Fruit fly (Drosophila melanogaster) whole organism, prepupa: ENCODE measurements around the gene GstD8.

ENCODE experiments used
- CG10631 ChIP-seq: fragments of 200-800 bp; sonication (Bioruptor generic); optimal IDR thresholded peaks from 2 replicates; lab custom pipeline; 2016; ENCODE audit warnings: missing biosample characterization, missing genetic modification characterization
- CG10669 ChIP-seq: fragments of 200-800 bp; sonication (Bioruptor generic); optimal IDR thresholded peaks from 3 replicates; lab custom pipeline; 2018; ENCODE audit warnings: missing biosample characterization, mild to moderate bottlenecking, missing genetic modification characterization, moderate library complexity
- CG11294 ChIP-seq: fragments of 200-800 bp; sonication (Bioruptor generic); IDR thresholded peaks from 2 replicates; pipeline ENCODE4 v1.3.6; 2022; ENCODE audit warnings: missing biosample characterization, missing genetic modification characterization
- CG11902 ChIP-seq: fragments of 200-800 bp; sonication (Bioruptor generic); optimal IDR thresholded peaks from 3 replicates; lab custom pipeline; 2016; ENCODE audit warnings: missing biosample characterization, missing genetic modification characterization
- CG15336 ChIP-seq: fragments of 200-800 bp; sonication (Bioruptor generic); IDR thresholded peaks from 2 replicates; pipeline ENCODE4 v1.3.6; 2022; ENCODE audit warnings: missing biosample characterization, missing genetic modification characterization
- CG32006 ChIP-seq: fragments of 200-800 bp; sonication (Bioruptor generic); optimal IDR thresholded peaks from 3 replicates; lab custom pipeline; 2017; ENCODE audit warnings: missing biosample characterization, mild to moderate bottlenecking, missing genetic modification characterization
- CG34406 ChIP-seq: fragments of 200-800 bp; sonication (Bioruptor generic); optimal IDR thresholded peaks from 3 replicates; lab custom pipeline; 2016; ENCODE audit warnings: missing biosample characterization, missing genetic modification characterization
- CG3919 ChIP-seq: fragments of 200-800 bp; sonication (Bioruptor generic); optimal IDR thresholded peaks from 3 replicates; lab custom pipeline; 2016; ENCODE audit warnings: missing biosample characterization, missing genetic modification characterization
- CG4318 ChIP-seq: fragments of 200-800 bp; sonication (Bioruptor generic); optimal IDR thresholded peaks from 3 replicates; lab custom pipeline; 2017; ENCODE audit warnings: missing biosample characterization, mild to moderate bottlenecking, missing genetic modification characterization
- CG6163 ChIP-seq: fragments of 200-800 bp; sonication (Bioruptor generic); IDR thresholded peaks from 3 replicates; pipeline ENCODE4 v1.3.6; 2022; ENCODE audit warnings: missing biosample characterization, missing genetic modification characterization
- CG6276 ChIP-seq: fragments of 200-800 bp; sonication (Bioruptor generic); optimal IDR thresholded peaks from 2 replicates; lab custom pipeline; 2017; ENCODE audit warnings: missing biosample characterization, mild to moderate bottlenecking, missing genetic modification characterization
- CG6808 ChIP-seq: fragments of 200-800 bp; sonication (Bioruptor generic); optimal IDR thresholded peaks from 3 replicates; lab custom pipeline; 2017; ENCODE audit warnings: missing biosample characterization, missing genetic modification characterization, mild to moderate bottlenecking, moderate library complexity, missing genetic modification reagents
- CG6854 ChIP-seq: fragments of 200-800 bp; sonication (Bioruptor generic); optimal IDR thresholded peaks from 2 replicates; lab custom pipeline; 2017; ENCODE audit warnings: missing biosample characterization, mild to moderate bottlenecking, missing genetic modification characterization
- CG7368 ChIP-seq: fragments of 200-800 bp; sonication (Bioruptor generic); optimal IDR thresholded peaks from 3 replicates; lab custom pipeline; 2016; ENCODE audit warnings: missing biosample characterization, missing genetic modification characterization
- CG8119 ChIP-seq: fragments of 200-800 bp; sonication (Bioruptor generic); IDR thresholded peaks from 3 replicates; pipeline ENCODE4 v1.3.6; 2022; ENCODE audit warnings: missing biosample characterization, missing genetic modification characterization
- CG8319 ChIP-seq: fragments of 200-800 bp; sonication (Bioruptor generic); optimal IDR thresholded peaks from 3 replicates; lab custom pipeline; 2016; ENCODE audit warnings: missing biosample characterization, missing genetic modification characterization
- CG8632 ChIP-seq: fragments of 200-800 bp; sonication (Bioruptor generic); optimal IDR thresholded peaks from 3 replicates; lab custom pipeline; 2016; ENCODE audit warnings: missing biosample characterization, missing genetic modification characterization
- CG9139 ChIP-seq: fragments of 200-800 bp; sonication (Bioruptor generic); optimal IDR thresholded peaks from 3 replicates; lab custom pipeline; 2017; ENCODE audit warnings: missing biosample characterization, mild to moderate bottlenecking, missing genetic modification characterization
- Eip75B ChIP-seq: fragments of 200-800 bp; sonication (Bioruptor generic); optimal IDR thresholded peaks from 3 replicates; lab custom pipeline; 2016; ENCODE audit warnings: missing biosample characterization, missing genetic modification characterization
- Eip78C ChIP-seq: fragments of 200-800 bp; sonication (Bioruptor generic); peaks from one replicate; lab custom pipeline; 2016; ENCODE audit warnings: missing biosample characterization, missing genetic modification characterization
- Ets96B ChIP-seq: fragments of 200-800 bp; optimal IDR thresholded peaks from 2 replicates; lab custom pipeline; 2019; ENCODE audit warnings: missing biosample characterization, mild to moderate bottlenecking, missing genetic modification characterization, moderate library complexity
- Hr38 ChIP-seq: sonication (Bioruptor generic); optimal IDR thresholded peaks from 2 replicates; lab custom pipeline; 2016; ENCODE audit warnings: missing biosample characterization, missing genetic modification characterization
- Hr39 ChIP-seq: fragments of 200-800 bp; sonication (Bioruptor generic); optimal IDR thresholded peaks from 2 replicates; lab custom pipeline; 2016; ENCODE audit warnings: missing biosample characterization, missing genetic modification characterization
- Hr4 ChIP-seq: fragments of 200-800 bp; sonication (Bioruptor generic); optimal IDR thresholded peaks from 3 replicates; lab custom pipeline; 2016; ENCODE audit warnings: missing biosample characterization, missing genetic modification characterization
- Lpt ChIP-seq: fragments of 200-800 bp; sonication (Bioruptor generic); optimal IDR thresholded peaks from 3 replicates; lab custom pipeline; 2016; ENCODE audit warnings: missing biosample characterization, missing genetic modification characterization
- Met ChIP-seq: fragments of 200-800 bp; sonication (Bioruptor generic); optimal IDR thresholded peaks from 3 replicates; lab custom pipeline; 2016; ENCODE audit warnings: missing biosample characterization, missing genetic modification characterization
- OdsH ChIP-seq: fragments of 200-800 bp; sonication (Bioruptor generic); optimal IDR thresholded peaks from 3 replicates; lab custom pipeline; 2016; ENCODE audit warnings: missing biosample characterization, missing genetic modification characterization
- Sox102F ChIP-seq: fragments of 200-800 bp; sonication (Bioruptor generic); optimal IDR thresholded peaks from 2 replicates; lab custom pipeline; 2016; ENCODE audit warnings: missing biosample characterization, mild to moderate bottlenecking, missing genetic modification characterization
- Sox14 ChIP-seq: fragments of 200-800 bp; sonication (Bioruptor generic); optimal IDR thresholded peaks from 3 replicates; lab custom pipeline; 2016; ENCODE audit warnings: missing biosample characterization, missing genetic modification characterization
- achi ChIP-seq: fragments of 200-800 bp; sonication (Bioruptor generic); optimal IDR thresholded peaks from 3 replicates; lab custom pipeline; 2016; ENCODE audit warnings: missing biosample characterization, missing genetic modification characterization
- dac ChIP-seq: fragments of 200-800 bp; sonication (Bioruptor generic); optimal IDR thresholded peaks from 2 replicates; lab custom pipeline; 2017; ENCODE audit warnings: missing biosample characterization, mild to moderate bottlenecking, missing genetic modification characterization
- dsx ChIP-seq: fragments of 200-800 bp; optimal IDR thresholded peaks from 3 replicates; lab custom pipeline; 2019; ENCODE audit warnings: missing biosample characterization, mild to moderate bottlenecking, missing genetic modification characterization, moderate library complexity; ENCODE audit not compliant: poor library complexity, severe bottlenecking
- fd85E ChIP-seq: fragments of 200-800 bp; sonication (Bioruptor generic); optimal IDR thresholded peaks from 3 replicates; lab custom pipeline; 2016; ENCODE audit warnings: missing biosample characterization, missing genetic modification characterization
- fkh ChIP-seq: fragments of 200-800 bp; sonication (Bioruptor generic); optimal IDR thresholded peaks from 3 replicates; lab custom pipeline; 2017; ENCODE audit warnings: missing biosample characterization, mild to moderate bottlenecking, missing genetic modification characterization, moderate library complexity
- lz ChIP-seq: fragments of 200-800 bp; sonication (Bioruptor generic); optimal IDR thresholded peaks from 3 replicates; lab custom pipeline; 2016; ENCODE audit warnings: missing biosample characterization, missing genetic modification characterization
- net ChIP-seq: fragments of 200-800 bp; sonication (Bioruptor generic); optimal IDR thresholded peaks from 3 replicates; lab custom pipeline; 2016; ENCODE audit warnings: missing biosample characterization, missing genetic modification characterization
- pdm3 ChIP-seq: fragments of 200-800 bp; sonication (Bioruptor generic); optimal IDR thresholded peaks from 3 replicates; lab custom pipeline; 2016; ENCODE audit warnings: missing biosample characterization, missing genetic modification characterization
- spab ChIP-seq: fragments of 200-800 bp; sonication (Bioruptor generic); optimal IDR thresholded peaks from 2 replicates; lab custom pipeline; 2017; ENCODE audit warnings: missing biosample characterization, mild to moderate bottlenecking, missing genetic modification characterization, missing genetic modification reagents
- ss ChIP-seq, 2 experiments: fragments of 200-800 bp; sonication (Bioruptor generic); optimal IDR thresholded peaks; 2 replicates in 1 of 2; 3 replicates in 1 of 2; lab custom pipeline; 2017 to 2018; ENCODE audit warnings: mild to moderate bottlenecking in 2 of 2, missing biosample characterization in 2 of 2, missing genetic modification characterization in 2 of 2, moderate library complexity in 1 of 2
- svp ChIP-seq: fragments of 200-800 bp; sonication (Bioruptor generic); peaks from one replicate; lab custom pipeline; 2016; ENCODE audit warnings: missing biosample characterization, missing genetic modification characterization
- topi ChIP-seq: fragments of 200-800 bp; sonication (Bioruptor generic); optimal IDR thresholded peaks from 3 replicates; lab custom pipeline; 2016; ENCODE audit warnings: missing biosample characterization, missing genetic modification characterization
- vri ChIP-seq: fragments of 200-800 bp; sonication (Bioruptor generic); optimal IDR thresholded peaks from 3 replicates; lab custom pipeline; 2016; ENCODE audit warnings: missing biosample characterization, mild to moderate bottlenecking, missing genetic modification characterization

Gene GstD8

dm6 chr3R:12369135-12369792 lies 10.5 kb upstream of the GstD8 start, which contains the start of gene GstD1 (continued):
- TF ChIP-seq Hr4 (peak; percentile 83), CG6276 (GFP tag; lab: Kevin White, UChicago) (peak; percentile 77), Eip75B (GFP tag; lab: Kevin White, UChicago) (peak; percentile 35), CG8632 (no peak), CG8119 (peak; percentile 72), fd85E (GFP tag; lab: Kevin White, UChicago) (no peak), CG15336 (GFP tag; lab: Robert Waterston, UW) (peak; percentile 76), Sox102F (GFP tag; lab: Kevin White, UChicago) (peak; percentile 2), dac (GFP tag; lab: Kevin White, UChicago) (peak; percentile 47)
- TF ChIP-seq, all 60 proteins: peak for 51

- TF ChIP-seq CG11294 (GFP tag; lab: Robert Waterston, UW) = no peak
- TF ChIP-seq CG11902 (GFP tag; lab: Kevin White, UChicago) = no peak
- peak; percentile 28 for TF ChIP-seq CG10631 (GFP tag; lab: Kevin White, UChicago)
- peak; percentile 10 for TF ChIP-seq CG6854 (GFP tag; lab: Kevin White, UChicago)
- peak; percentile 57 for TF ChIP-seq svp
- TF ChIP-seq CG3919 (GFP tag; lab: Kevin White, UChicago) = no peak
- peak; percentile 59 for TF ChIP-seq fkh (GFP tag; lab: Kevin White, UChicago)
Observed at dm6 chr3R:12369793-12370642, 9.8 kb upstream of the GstD8 start.

- TF ChIP-seq svp = peak; percentile 58
- no peak for TF ChIP-seq CG4318 (GFP tag; lab: Kevin White, UChicago)
- TF ChIP-seq lz (GFP tag; lab: Kevin White, UChicago) = no peak
- no peak for TF ChIP-seq dac (GFP tag; lab: Kevin White, UChicago)
- no peak for TF ChIP-seq vri
- no peak for TF ChIP-seq CG6276 (GFP tag; lab: Kevin White, UChicago)
- TF ChIP-seq CG9139 (GFP tag; lab: Kevin White, UChicago) = no peak
- TF ChIP-seq Hr4 = no peak
- no peak for TF ChIP-seq pdm3 (GFP tag; lab: Kevin White, UChicago)
- TF ChIP-seq CG8119 = 0 out of 3 replicates have a peak, but pooled peaks have one; percentile 34
- no peak for TF ChIP-seq CG34406 (GFP tag; lab: Kevin White, UChicago)
- TF ChIP-seq CG6808 = no peak
- TF ChIP-seq Ets96B (tag; lab: Kevin White, UChicago) = no peak
- no peak for TF ChIP-seq CG6854 (GFP tag; lab: Kevin White, UChicago)
- 0 out of 3 replicates have a peak, but pooled peaks have one; percentile 44 for TF ChIP-seq CG6163 (GFP tag; lab: Robert Waterston, UW)
- no peak for TF ChIP-seq CG10669 (GFP tag; lab: Kevin White, UChicago)
- peak; percentile 11 to 27 for TF ChIP-seq ss (GFP tag; optimal IDR thresholded peaks at IDR 0.05; lab: Kevin White, UChicago)
- TF ChIP-seq fkh (GFP tag; lab: Kevin White, UChicago) = no peak
- peak; percentile 67 for TF ChIP-seq Eip78C (GFP tag; lab: Kevin White, UChicago)
- no peak for TF ChIP-seq Met
- TF ChIP-seq topi = no peak
- TF ChIP-seq Sox14 (GFP tag; lab: Kevin White, UChicago) = no peak
- TF ChIP-seq CG7368 (GFP tag; lab: Kevin White, UChicago) = no peak
- TF ChIP-seq dsx (GFP tag; lab: Kevin White, UChicago) = peak; percentile 22
- no peak for TF ChIP-seq CG8319 (GFP tag; lab: Kevin White, UChicago)
- no peak for TF ChIP-seq spab (GFP tag; lab: Kevin White, UChicago)
- no peak for TF ChIP-seq Hr39 (GFP tag; lab: Kevin White, UChicago)
- no peak for TF ChIP-seq CG11902 (GFP tag; lab: Kevin White, UChicago)
- TF ChIP-seq Lpt (GFP tag; lab: Kevin White, UChicago) = no peak
- TF ChIP-seq CG3919 (GFP tag; lab: Kevin White, UChicago) = no peak
- no peak for TF ChIP-seq Hr38
- TF ChIP-seq CG8632 = no peak
- TF ChIP-seq achi (GFP tag; lab: Kevin White, UChicago) = no peak
- TF ChIP-seq OdsH (GFP tag; lab: Kevin White, UChicago) = no peak
- no peak for TF ChIP-seq CG32006 (GFP tag; lab: Kevin White, UChicago)
- TF ChIP-seq net (GFP tag; lab: Kevin White, UChicago) = no peak
- no peak for TF ChIP-seq Sox102F (GFP tag; lab: Kevin White, UChicago)
Observed at dm6 chr3R:12370643-12370995, 9.2 kb upstream of the GstD8 start.
